Fruit fly (Drosophila melanogaster) whole organism, embryonic: ENCODE results near the gene Or19a.

Experiments used
- Atf6 ChIP-seq: fragments of 200-800 bp; sonication (Bioruptor generic); IDR thresholded peaks from 2 replicates; pipeline ENCODE4 v1.3.6; 2022; ENCODE audit warnings: missing biosample characterization, missing genetic modification characterization
- CG10209 ChIP-seq: fragments of 200-800 bp; sonication (Bioruptor generic); optimal IDR thresholded peaks from 3 replicates; lab custom pipeline; 2017; ENCODE audit warnings: missing biosample characterization, mild to moderate bottlenecking, missing genetic modification characterization, missing genetic modification reagents
- CG10959 ChIP-seq: fragments of 200-800 bp; sonication (Bioruptor generic); IDR thresholded peaks from 2 replicates; pipeline ENCODE4 v1.3.6; 2022; ENCODE audit warnings: missing biosample characterization, missing genetic modification characterization
- CG11398 ChIP-seq: fragments of 200-800 bp; sonication (Bioruptor generic); optimal IDR thresholded peaks from 2 replicates; lab custom pipeline; 2016; ENCODE audit warnings: missing biosample characterization, missing genetic modification characterization
- CG11695 ChIP-seq: fragments of 200-800 bp; sonication (Bioruptor generic); IDR thresholded peaks from 3 replicates; pipeline ENCODE4 v1.3.6; 2022; ENCODE audit warnings: missing biosample characterization, missing genetic modification characterization
- CG12769 ChIP-seq: fragments of 200-800 bp; sonication (Bioruptor generic); optimal IDR thresholded peaks from 2 replicates; lab custom pipeline; 2019; ENCODE audit warnings: missing biosample characterization, mild to moderate bottlenecking, missing genetic modification characterization, moderate library complexity
- CG15269 ChIP-seq: fragments of 200-800 bp; sonication (Bioruptor generic); optimal IDR thresholded peaks from 2 replicates; lab custom pipeline; 2018; ENCODE audit warnings: missing biosample characterization, mild to moderate bottlenecking, missing genetic modification characterization, moderate library complexity
- CG1647 ChIP-seq: fragments of 200-800 bp; sonication (Bioruptor generic); optimal IDR thresholded peaks from 3 replicates; lab custom pipeline; 2016; ENCODE audit warnings: missing biosample characterization, missing genetic modification characterization
- CG16779 ChIP-seq: fragments of 200-800 bp; sonication (Bioruptor generic); IDR thresholded peaks from 2 replicates; pipeline ENCODE4 v1.3.6; 2022; ENCODE audit warnings: missing biosample characterization, missing genetic modification characterization
- CG17328 ChIP-seq: fragments of 200-800 bp; sonication (Bioruptor generic); IDR thresholded peaks from 2 replicates; pipeline ENCODE4 v1.3.6; 2022; ENCODE audit warnings: missing biosample characterization, missing genetic modification characterization
- CG3065 ChIP-seq: fragments of 200-800 bp; sonication (Bioruptor generic); optimal IDR thresholded peaks from 2 replicates; lab custom pipeline; 2016; ENCODE audit warnings: missing biosample characterization, missing genetic modification characterization
- CG31365 ChIP-seq: fragments of 200-800 bp; sonication (Bioruptor generic); optimal IDR thresholded peaks from 2 replicates; lab custom pipeline; 2018; ENCODE audit warnings: missing biosample characterization, mild to moderate bottlenecking, missing genetic modification characterization
- CG3407 ChIP-seq: fragments of 200-800 bp; sonication (Bioruptor generic); optimal IDR thresholded peaks from 2 replicates; lab custom pipeline; 2018; ENCODE audit warnings: missing biosample characterization, mild to moderate bottlenecking, missing genetic modification characterization
- CG3847 ChIP-seq: fragments of 200-800 bp; sonication (Bioruptor generic); IDR thresholded peaks from 2 replicates; pipeline ENCODE4 v1.3.6; 2022; ENCODE audit warnings: missing biosample characterization, missing genetic modification characterization
- CG3995 ChIP-seq: fragments of 200-800 bp; sonication (Bioruptor generic); optimal IDR thresholded peaks from 3 replicates; lab custom pipeline; 2016; ENCODE audit warnings: missing biosample characterization, missing genetic modification characterization
- CG4707 ChIP-seq: fragments of 200-800 bp; sonication (Bioruptor generic); optimal IDR thresholded peaks from 2 replicates; lab custom pipeline; 2018; ENCODE audit warnings: missing biosample characterization, mild to moderate bottlenecking, missing genetic modification characterization, moderate library complexity
- CG4730 ChIP-seq: fragments of 200-800 bp; sonication (Bioruptor generic); IDR thresholded peaks from 2 replicates; pipeline ENCODE4 v1.3.6; 2022; ENCODE audit warnings: missing biosample characterization, missing genetic modification characterization
- CG6654 ChIP-seq: fragments of 200-800 bp; sonication (Bioruptor generic); optimal IDR thresholded peaks from 2 replicates; lab custom pipeline; 2017; ENCODE audit warnings: missing biosample characterization, mild to moderate bottlenecking, missing genetic modification characterization
- CG8478 ChIP-seq: fragments of >200 bp; optimal IDR thresholded peaks from 2 replicates; lab custom pipeline; 2018
- D19A ChIP-seq: fragments of 200-800 bp; optimal IDR thresholded peaks from 3 replicates; lab custom pipeline; 2019; ENCODE audit warnings: missing biosample characterization, mild to moderate bottlenecking, missing genetic modification characterization, moderate library complexity
- Dad ChIP-seq: fragments of 200-800 bp; sonication (Bioruptor generic); optimal IDR thresholded peaks from 3 replicates; lab custom pipeline; 2016; ENCODE audit warnings: missing biosample characterization, missing genetic modification characterization
- Dek ChIP-seq: fragments of 200-800 bp; sonication (Bioruptor generic); optimal IDR thresholded peaks from 3 replicates; lab custom pipeline; 2019; ENCODE audit warnings: missing biosample characterization, mild to moderate bottlenecking, missing genetic modification characterization, moderate library complexity
- Dfd ChIP-seq, 2 experiments: fragments of >200 bp; optimal IDR thresholded peaks; 2 replicates each; lab custom pipeline; 2017; ENCODE audit warnings: missing biosample characterization in 2 of 2, missing genetic modification characterization in 2 of 2
- E2f1 ChIP-seq: fragments of 200-800 bp; sonication (Bioruptor generic); IDR thresholded peaks from 2 replicates; pipeline ENCODE4 v1.3.6; 2022; ENCODE audit warnings: missing biosample characterization, missing genetic modification characterization
- Hey ChIP-seq: fragments of 200-800 bp; sonication (Bioruptor generic); optimal IDR thresholded peaks from 3 replicates; lab custom pipeline; 2018; ENCODE audit warnings: missing biosample characterization, mild to moderate bottlenecking, missing genetic modification characterization
- HmgD ChIP-seq: fragments of 200-800 bp; sonication (Bioruptor generic); optimal IDR thresholded peaks from 3 replicates; lab custom pipeline; 2016; ENCODE audit warnings: missing biosample characterization, missing genetic modification characterization
- HmgZ ChIP-seq: fragments of 200-800 bp; sonication (Bioruptor generic); optimal IDR thresholded peaks from 2 replicates; lab custom pipeline; 2018; ENCODE audit warnings: missing biosample characterization, mild to moderate bottlenecking, missing genetic modification characterization
- Max ChIP-seq: fragments of 200-800 bp; sonication (Bioruptor generic); optimal IDR thresholded peaks from 2 replicates; lab custom pipeline; 2016; ENCODE audit warnings: missing biosample characterization, mild to moderate bottlenecking, missing genetic modification characterization
- Mrtf ChIP-seq: fragments of 200-800 bp; sonication (Bioruptor generic); IDR thresholded peaks from 3 replicates; pipeline ENCODE4 v1.3.6; 2022; ENCODE audit warnings: missing biosample characterization, missing genetic modification characterization
- NC2β ChIP-seq: fragments of 200-800 bp; sonication (Bioruptor generic); optimal IDR thresholded peaks from 2 replicates; lab custom pipeline; 2016; ENCODE audit warnings: missing biosample characterization, missing genetic modification characterization
- Oaz ChIP-seq: fragments of 200-800 bp; sonication (Bioruptor generic); IDR thresholded peaks from 2 replicates; pipeline ENCODE4 v1.3.6; 2022; ENCODE audit warnings: missing biosample characterization, missing genetic modification characterization
- PHDP ChIP-seq: fragments of 200-800 bp; sonication (Bioruptor generic); optimal IDR thresholded peaks from 3 replicates; lab custom pipeline; 2018; ENCODE audit warnings: missing biosample characterization, mild to moderate bottlenecking, missing genetic modification characterization, moderate library complexity
- Spps ChIP-seq: fragments of 200-800 bp; sonication (Bioruptor generic); optimal IDR thresholded peaks from 2 replicates; lab custom pipeline; 2018; ENCODE audit warnings: missing biosample characterization, mild to moderate bottlenecking, missing genetic modification characterization
- amos ChIP-seq: fragments of 200-800 bp; sonication (Bioruptor generic); IDR thresholded peaks from 2 replicates; pipeline ENCODE4 v1.3.6; 2022; ENCODE audit warnings: missing biosample characterization, missing genetic modification characterization; ENCODE audit not compliant: partially characterized antibody
- ash1 ChIP-seq: fragments of 200-800 bp; sonication (Bioruptor generic); optimal IDR thresholded peaks from 2 replicates; lab custom pipeline; 2018; ENCODE audit warnings: missing biosample characterization, mild to moderate bottlenecking, missing genetic modification characterization
- br ChIP-seq: fragments of >200 bp; optimal IDR thresholded peaks from 2 replicates; lab custom pipeline; 2017
- da ChIP-seq: fragments of 200-800 bp; sonication (Bioruptor generic); optimal IDR thresholded peaks from 2 replicates; lab custom pipeline; 2016; ENCODE audit warnings: missing biosample characterization, missing genetic modification characterization
- en ChIP-seq: fragments of 200-800 bp; sonication (Bioruptor generic); optimal IDR thresholded peaks from 2 replicates; lab custom pipeline; 2016; ENCODE audit warnings: missing biosample characterization, missing genetic modification characterization
- fd102C ChIP-seq: fragments of 200-800 bp; sonication (Bioruptor generic); optimal IDR thresholded peaks from 2 replicates; lab custom pipeline; 2018; ENCODE audit warnings: missing biosample characterization, mild to moderate bottlenecking, missing genetic modification characterization, moderate library complexity
- fd64A ChIP-seq: fragments of 200-800 bp; sonication (Bioruptor generic); optimal IDR thresholded peaks from 3 replicates; lab custom pipeline; 2018; ENCODE audit warnings: missing biosample characterization, mild to moderate bottlenecking, missing genetic modification characterization
- h ChIP-seq: fragments of >200 bp; optimal IDR thresholded peaks from 2 replicates; lab custom pipeline; 2017
- her ChIP-seq: fragments of 200-800 bp; sonication (Bioruptor generic); optimal IDR thresholded peaks from 2 replicates; lab custom pipeline; 2016; ENCODE audit warnings: missing biosample characterization, missing genetic modification characterization
- jigr1 ChIP-seq: fragments of 200-800 bp; sonication (Bioruptor generic); IDR thresholded peaks from 3 replicates; pipeline ENCODE4 v1.3.6; 2022; ENCODE audit warnings: missing biosample characterization, missing genetic modification characterization
- lab ChIP-seq: fragments of 200-800 bp; sonication (Bioruptor generic); optimal IDR thresholded peaks from 3 replicates; lab custom pipeline; 2017; ENCODE audit warnings: missing biosample characterization, missing genetic modification characterization, mild to moderate bottlenecking, moderate library complexity, missing genetic modification reagents
- lilli ChIP-seq: fragments of 200-800 bp; sonication (Bioruptor generic); optimal IDR thresholded peaks from 3 replicates; lab custom pipeline; 2016; ENCODE audit warnings: missing biosample characterization, missing genetic modification characterization
- peb ChIP-seq: fragments of 200-800 bp; sonication (Bioruptor generic); IDR thresholded peaks from 2 replicates; pipeline ENCODE4 v1.3.6; 2022; ENCODE audit warnings: missing biosample characterization, missing genetic modification characterization
- pho ChIP-seq: fragments of 200-800 bp; sonication (Bioruptor generic); optimal IDR thresholded peaks from 2 replicates; lab custom pipeline; 2016; ENCODE audit warnings: missing biosample characterization, missing genetic modification characterization
- phol ChIP-seq: fragments of 200-800 bp; sonication (Bioruptor generic); optimal IDR thresholded peaks from 3 replicates; lab custom pipeline; 2018; ENCODE audit warnings: missing biosample characterization, mild to moderate bottlenecking, missing genetic modification characterization, moderate library complexity
- ro ChIP-seq: fragments of 200-800 bp; sonication (Bioruptor generic); IDR thresholded peaks from 2 replicates; pipeline ENCODE4 v1.3.6; 2022; ENCODE audit warnings: missing biosample characterization, missing genetic modification characterization
- scrt ChIP-seq: fragments of 200-800 bp; sonication (Bioruptor generic); optimal IDR thresholded peaks from 2 replicates; lab custom pipeline; 2018; ENCODE audit warnings: missing biosample characterization, mild to moderate bottlenecking, missing genetic modification characterization, moderate library complexity
- sisA ChIP-seq: fragments of 200-800 bp; sonication (Bioruptor generic); IDR thresholded peaks from 2 replicates; pipeline ENCODE4 v1.3.6; 2022; ENCODE audit warnings: missing biosample characterization, missing genetic modification characterization
- toy ChIP-seq: fragments of 200-800 bp; sonication (Bioruptor generic); IDR thresholded peaks from 2 replicates; pipeline ENCODE4 v1.3.6; 2022; ENCODE audit warnings: missing biosample characterization, missing genetic modification characterization
- unpg ChIP-seq: fragments of 200-800 bp; sonication (Bioruptor generic); optimal IDR thresholded peaks from 3 replicates; lab custom pipeline; 2018; ENCODE audit warnings: missing biosample characterization, mild to moderate bottlenecking, missing genetic modification characterization, moderate library complexity
- vvl ChIP-seq: fragments of 200-800 bp; sonication (Bioruptor generic); IDR thresholded peaks from 2 replicates; pipeline ENCODE4 v1.3.6; 2022; ENCODE audit warnings: missing biosample characterization, missing genetic modification characterization

Gene Or19a

DNA sequence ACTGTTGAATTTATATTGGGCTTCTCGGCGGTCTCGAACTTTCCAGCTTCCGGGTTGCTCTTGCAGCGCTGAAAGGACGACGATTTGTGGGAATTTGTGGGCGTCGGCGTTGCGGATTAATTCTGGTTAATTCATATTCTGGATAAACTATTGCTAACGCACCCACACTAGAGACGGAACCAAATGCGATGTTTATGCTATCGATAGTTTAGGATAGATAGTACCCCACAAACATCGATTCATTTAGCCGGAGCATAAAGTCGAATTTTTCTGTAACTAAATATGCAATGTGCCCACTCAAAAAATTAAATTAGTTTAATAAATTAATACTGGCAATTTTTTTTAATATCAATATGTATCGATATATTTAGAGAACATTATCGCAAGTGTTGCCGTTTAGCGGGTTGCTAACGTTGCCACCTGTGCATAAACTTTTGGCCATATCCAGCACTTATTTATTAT is 16.7 kb upstream of the Or19a start, which contains the start of gene Rab35 (continued):
- TF ChIP-seq CG1647 (GFP tag; lab: Kevin White, UChicago) = no peak
- no peak for TF ChIP-seq toy (GFP tag; lab: Robert Waterston, UW)
- no peak for TF ChIP-seq CG4730
- no peak for TF ChIP-seq CG15269 (tag; lab: Kevin White, UChicago)
- no peak for TF ChIP-seq CG12769 (tag; lab: Kevin White, UChicago)
- no peak for TF ChIP-seq CG17328 (GFP tag; lab: Robert Waterston, UW)
- TF ChIP-seq da = no peak
- TF ChIP-seq Spps = no peak
- no peak for TF ChIP-seq ash1 (GFP tag; lab: Kevin White, UChicago)
- TF ChIP-seq her = no peak
- no peak for TF ChIP-seq en (GFP tag; lab: Kevin White, UChicago)
- no peak for TF ChIP-seq CG10209 (GFP tag; lab: Kevin White, UChicago)
- TF ChIP-seq E2f1 = no peak
- TF ChIP-seq amos (GFP tag; lab: Robert Waterston, UW) = peak; percentile 91
- peak; percentile 34; the same call in 1 of the 2 replicates for TF ChIP-seq vvl (GFP tag; lab: Robert Waterston, UW)
- no peak for TF ChIP-seq Atf6 (GFP tag; lab: Robert Waterston, UW)
- TF ChIP-seq Hey (tag; lab: Kevin White, UChicago) = no peak
- TF ChIP-seq fd102C (GFP tag; lab: Kevin White, UChicago) = no peak
- peak; percentile 40 for TF ChIP-seq HmgZ
- no peak for TF ChIP-seq fd64A (GFP tag; lab: Kevin White, UChicago)
- TF ChIP-seq Max (GFP tag; lab: Kevin White, UChicago) = peak; percentile 19
- TF ChIP-seq CG3847 (GFP tag; lab: Robert Waterston, UW) = peak; percentile 64
- no peak for TF ChIP-seq Mrtf
- TF ChIP-seq unpg (GFP tag; lab: Kevin White, UChicago) = peak; percentile 13
- TF ChIP-seq Dek (tag; lab: Kevin White, UChicago) = no peak
- no peak for TF ChIP-seq scrt (GFP tag; lab: Kevin White, UChicago)
- TF ChIP-seq CG3407 (GFP tag; lab: Kevin White, UChicago) = no peak
- TF ChIP-seq Oaz (GFP tag; lab: Robert Waterston, UW) = no peak
- TF ChIP-seq jigr1 (GFP tag; lab: Robert Waterston, UW) = no peak
- TF ChIP-seq CG3065 (GFP tag; lab: Kevin White, UChicago) = no peak
- no peak for TF ChIP-seq CG6654 (GFP tag; lab: Kevin White, UChicago)
- TF ChIP-seq peb (GFP tag; lab: Robert Waterston, UW) = no peak
- no peak for TF ChIP-seq CG16779 (GFP tag; lab: Robert Waterston, UW)
- peak; percentile 24 for TF ChIP-seq CG3995 (GFP tag; lab: Kevin White, UChicago)
- TF ChIP-seq h = no peak
- TF ChIP-seq D19A = no peak
- no peak for TF ChIP-seq CG11695 (GFP tag; lab: Robert Waterston, UW)
- no peak for TF ChIP-seq PHDP (tag; lab: Kevin White, UChicago)
- TF ChIP-seq lab (GFP tag; lab: Kevin White, UChicago) = peak; percentile 25
- TF ChIP-seq NC2β (GFP tag; lab: Kevin White, UChicago) = no peak
- TF ChIP-seq phol (tag; lab: Kevin White, UChicago) = peak; percentile 66
- peak; percentile 48 for TF ChIP-seq lilli (GFP tag; lab: Kevin White, UChicago)
- TF ChIP-seq Dad (GFP tag; lab: Kevin White, UChicago) = no peak
- TF ChIP-seq pho = no peak
- TF ChIP-seq CG10959 (GFP tag; lab: Robert Waterston, UW) = no peak
- no peak for TF ChIP-seq br
- no peak for TF ChIP-seq HmgD (GFP tag; lab: Kevin White, UChicago)
- TF ChIP-seq Dfd (GFP tag; optimal IDR thresholded peaks at IDR 0.05; lab: Kevin White, UChicago) = no peak
- TF ChIP-seq CG11398 (GFP tag; lab: Kevin White, UChicago) = no peak
- no peak for TF ChIP-seq sisA (GFP tag; lab: Robert Waterston, UW)
- TF ChIP-seq CG8478 (lab: Kevin White, UChicago) = no peak
- no peak for TF ChIP-seq ro (GFP tag; lab: Robert Waterston, UW)
- TF ChIP-seq CG4707 = no peak
- TF ChIP-seq CG31365 (tag; lab: Kevin White, UChicago) = no peak
